Fruit fly (Drosophila melanogaster): ENCODE data around the gene HipHop.

Gene HipHop

DNA sequence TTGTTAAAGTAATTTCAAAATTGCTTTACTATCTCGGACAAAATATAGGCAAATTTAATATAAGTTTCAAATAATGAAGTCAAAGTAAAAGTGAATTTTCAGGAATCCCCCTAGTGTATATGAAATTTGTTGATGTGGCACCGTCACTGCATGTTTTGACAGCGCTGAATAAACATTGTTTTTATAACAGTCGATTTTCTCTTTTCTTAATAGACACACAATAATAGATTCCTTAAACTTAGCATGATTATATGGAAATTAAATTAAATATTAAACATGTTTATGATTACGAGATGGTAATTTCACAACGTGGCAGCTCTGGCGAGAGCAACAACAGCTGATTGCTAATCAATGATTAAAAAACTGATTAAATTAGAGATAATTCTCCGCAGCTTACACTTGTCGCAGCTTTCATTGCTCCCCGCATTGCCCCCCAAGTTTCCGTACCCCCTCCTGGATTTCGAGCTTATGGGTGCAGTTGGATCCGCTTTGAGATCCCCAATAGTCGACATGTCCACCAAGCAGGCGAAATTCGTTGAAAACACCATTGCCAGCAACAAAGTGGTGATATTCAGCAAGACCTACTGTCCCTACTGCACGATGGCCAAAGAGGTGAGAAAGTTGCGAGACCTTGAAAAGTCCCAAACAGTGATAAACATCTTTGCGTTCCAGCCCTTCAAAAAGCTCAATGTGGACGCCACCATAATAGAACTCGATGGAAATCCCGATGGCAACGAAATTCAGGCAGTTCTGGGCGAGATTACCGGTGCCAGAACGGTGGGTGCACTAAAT is 48.3 kb downstream of the HipHop start, which contains the start of gene Grx1:
Grx1 (plus strand) TSS at position 196 of the 792 bp plus-strand sequence.
- TF ChIP-seq CG8478 (optimal IDR thresholded peaks at IDR 0.05) (no peak), CTCF (optimal IDR thresholded peaks at IDR 0.05) (no peak)

DNA sequence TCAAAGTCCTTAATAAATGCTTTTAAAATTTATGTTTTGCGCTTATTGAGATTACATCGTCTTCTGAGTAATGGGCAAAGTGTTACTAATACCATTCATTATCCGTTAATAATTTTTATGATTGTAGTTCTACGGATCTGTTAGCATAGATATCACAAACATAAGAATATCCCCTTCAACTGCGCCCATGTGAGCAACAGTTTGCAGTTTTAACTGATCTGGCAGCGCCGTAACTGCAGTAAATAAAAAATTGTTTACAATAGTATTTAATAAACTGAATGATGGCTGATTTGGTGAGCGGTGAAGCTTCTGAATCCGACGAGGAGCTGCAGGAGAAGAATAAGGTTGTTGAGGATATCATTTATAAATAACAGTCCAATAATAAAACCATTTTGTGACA is 49.1 kb downstream of the HipHop start, which contains the start of gene Blos3:
Blos3 (plus strand) TSS at position 198 of the 400 bp plus-strand sequence.
- no peak for TF ChIP-seq CG8478 (optimal IDR thresholded peaks at IDR 0.05)
- TF ChIP-seq CTCF (optimal IDR thresholded peaks at IDR 0.05) = no peak
